Fruit fly (Drosophila melanogaster) whole organism, pupa: ENCODE data around the gene SmB.

ENCODE experiments used
- CG10348 ChIP-seq: fragments of 200-800 bp; sonication (Bioruptor generic); IDR thresholded peaks from 2 replicates; pipeline ENCODE4 v1.3.6; 2022; ENCODE audit warnings: missing biosample characterization, missing genetic modification characterization
- CG12605 ChIP-seq: fragments of 200-800 bp; sonication (Bioruptor generic); IDR thresholded peaks from 2 replicates; pipeline ENCODE4 v1.3.6; 2022; ENCODE audit warnings: missing biosample characterization, missing genetic modification characterization
- CG13204 ChIP-seq: fragments of 200-800 bp; sonication (Bioruptor generic); optimal IDR thresholded peaks from 2 replicates; lab custom pipeline; 2018; ENCODE audit warnings: missing biosample characterization, mild to moderate bottlenecking, missing genetic modification characterization, moderate library complexity
- CG14655 ChIP-seq: fragments of 200-800 bp; sonication (Bioruptor generic); optimal IDR thresholded peaks from 3 replicates; lab custom pipeline; 2017; ENCODE audit warnings: mild to moderate bottlenecking, missing biosample characterization, missing genetic modification reagents, missing genetic modification characterization
- CG15710 ChIP-seq: fragments of 200-800 bp; sonication (Bioruptor generic); optimal IDR thresholded peaks from 2 replicates; lab custom pipeline; 2018; ENCODE audit warnings: missing biosample characterization, mild to moderate bottlenecking, missing genetic modification characterization, moderate library complexity
- CG17806 ChIP-seq: fragments of 200-800 bp; sonication (Bioruptor generic); optimal IDR thresholded peaks from 2 replicates; lab custom pipeline; 2018; ENCODE audit warnings: missing biosample characterization, mild to moderate bottlenecking, missing genetic modification characterization, moderate library complexity
- CG32121 ChIP-seq: fragments of 200-800 bp; sonication (Bioruptor generic); IDR thresholded peaks from 2 replicates; pipeline ENCODE4 v1.3.6; 2022; ENCODE audit warnings: missing biosample characterization, missing genetic modification characterization
- CG34367 ChIP-seq: fragments of 200-800 bp; sonication (Bioruptor generic); optimal IDR thresholded peaks from 2 replicates; lab custom pipeline; 2018; ENCODE audit warnings: missing biosample characterization, mild to moderate bottlenecking, missing genetic modification characterization
- CG4496 ChIP-seq: fragments of 200-800 bp; sonication (Bioruptor generic); IDR thresholded peaks from 3 replicates; pipeline ENCODE4 v1.3.6; 2022; ENCODE audit warnings: missing biosample characterization, missing genetic modification characterization
- CG8159 ChIP-seq: fragments of 200-800 bp; sonication (Bioruptor generic); optimal IDR thresholded peaks from 3 replicates; lab custom pipeline; 2018; ENCODE audit warnings: missing biosample characterization, mild to moderate bottlenecking, missing genetic modification characterization, moderate library complexity
- CG8301 ChIP-seq: fragments of 200-800 bp; sonication (Bioruptor generic); optimal IDR thresholded peaks from 2 replicates; lab custom pipeline; 2018; ENCODE audit warnings: missing biosample characterization, mild to moderate bottlenecking, missing genetic modification characterization
- CG9948 ChIP-seq: fragments of 200-800 bp; sonication (Bioruptor generic); optimal IDR thresholded peaks from 2 replicates; lab custom pipeline; 2018; ENCODE audit warnings: missing biosample characterization, mild to moderate bottlenecking, missing genetic modification characterization, moderate library complexity
- D1 ChIP-seq: fragments of 200-800 bp; sonication (Bioruptor generic); optimal IDR thresholded peaks from 2 replicates; lab custom pipeline; 2018; ENCODE audit warnings: missing biosample characterization, mild to moderate bottlenecking, missing genetic modification characterization, moderate library complexity
- EcR ChIP-seq: fragments of 200-800 bp; sonication (Bioruptor generic); optimal IDR thresholded peaks from 3 replicates; lab custom pipeline; 2019; ENCODE audit warnings: missing biosample characterization, missing genetic modification characterization, mild to moderate bottlenecking, moderate library complexity, missing genetic modification reagents
- Ets98B ChIP-seq: fragments of 200-800 bp; sonication (Bioruptor generic); IDR thresholded peaks from 2 replicates; pipeline ENCODE4 v1.3.6; 2022; ENCODE audit warnings: missing biosample characterization, missing genetic modification characterization
- Pif1A ChIP-seq: fragments of 200-800 bp; sonication (Bioruptor generic); optimal IDR thresholded peaks from 3 replicates; lab custom pipeline; 2016; ENCODE audit warnings: missing biosample characterization, missing genetic modification characterization
- Pif1B ChIP-seq: fragments of 200-800 bp; sonication (Bioruptor generic); optimal IDR thresholded peaks from 3 replicates; lab custom pipeline; 2016; ENCODE audit warnings: missing biosample characterization, missing genetic modification characterization
- Snoo ChIP-seq: fragments of 200-800 bp; sonication (Bioruptor generic); optimal IDR thresholded peaks from 3 replicates; lab custom pipeline; 2017; ENCODE audit warnings: missing biosample characterization, mild to moderate bottlenecking, missing genetic modification characterization, inconsistent platforms
- fd96Ca ChIP-seq: fragments of 200-800 bp; sonication (Bioruptor generic); IDR thresholded peaks from 3 replicates; pipeline ENCODE4 v1.3.6; 2022; ENCODE audit warnings: missing biosample characterization, missing genetic modification characterization
- gl ChIP-seq: fragments of 200-800 bp; sonication (Bioruptor generic); optimal IDR thresholded peaks from 2 replicates; lab custom pipeline; 2018; ENCODE audit warnings: missing biosample characterization, mild to moderate bottlenecking, missing genetic modification characterization
- rn ChIP-seq: fragments of 200-800 bp; sonication (Bioruptor generic); IDR thresholded peaks from 2 replicates; pipeline ENCODE4 v1.3.6; 2022; ENCODE audit warnings: missing biosample characterization, missing genetic modification characterization

The SmB gene

DNA sequence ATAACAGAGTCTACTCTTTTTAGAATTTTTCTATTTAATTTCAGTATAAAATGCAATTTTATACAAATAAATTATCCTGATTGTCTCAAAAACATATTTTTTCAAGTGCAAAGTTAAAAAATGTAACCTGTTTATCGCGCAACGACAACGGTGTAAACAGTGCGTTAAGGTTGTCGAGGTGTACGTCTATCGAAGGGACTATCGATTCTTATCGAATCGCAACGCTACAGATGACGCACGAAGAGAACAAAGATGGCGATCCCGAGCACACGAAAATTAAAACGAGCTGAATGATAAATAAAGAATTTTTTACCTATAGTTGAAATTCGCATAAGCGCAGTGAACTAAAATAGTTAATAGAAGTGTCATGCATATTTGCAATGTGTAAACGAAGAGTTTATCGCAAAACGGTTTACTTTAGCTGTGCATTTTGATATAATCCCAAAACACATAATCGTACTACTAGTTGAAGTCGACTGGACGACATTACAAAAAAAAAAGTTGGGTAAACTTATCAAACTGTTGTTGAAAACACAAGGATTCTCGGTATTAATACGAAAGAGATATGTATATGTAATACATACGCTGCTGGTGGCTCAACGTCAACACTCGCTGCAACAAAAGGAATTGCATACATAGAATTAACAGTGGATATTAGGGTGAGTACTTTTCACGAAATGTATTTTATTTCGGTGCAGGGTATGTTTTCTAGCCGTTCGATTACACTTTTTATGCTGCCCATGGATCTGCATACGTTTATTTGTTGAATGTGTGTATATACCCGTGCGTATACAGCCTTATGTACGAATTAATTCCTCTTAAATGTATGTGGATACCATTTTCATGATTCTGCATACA, 38.3 kb downstream of the SmB start, which contains the start of gene da:
TSS of gene da (plus strand) at position 237 of the 858 bp plus-strand sequence.
- peak; percentile 28 for TF ChIP-seq CG12605 (GFP tag; lab: Robert Waterston, UW)
- no peak for TF ChIP-seq CG13204 (GFP tag; lab: Kevin White, UChicago)
- peak; percentile 65; the same call in 2 of the 3 replicates for TF ChIP-seq CG4496 (GFP tag; lab: Robert Waterston, UW)
- no peak for TF ChIP-seq rn
- peak; percentile 31 for TF ChIP-seq CG17806
- TF ChIP-seq CG15710 (tag; lab: Kevin White, UChicago), result peak; percentile 39
- peak; percentile 31 for TF ChIP-seq CG8159 (tag; lab: Kevin White, UChicago)
- no peak for TF ChIP-seq CG14655 (GFP tag; lab: Kevin White, UChicago)
- TF ChIP-seq CG9948 (tag; lab: Kevin White, UChicago), result peak; percentile 32
- no peak for TF ChIP-seq CG10348 (GFP tag; lab: Robert Waterston, UW)
- TF ChIP-seq CG34367, result peak; percentile 17
- TF ChIP-seq EcR (GFP tag; lab: Kevin White, UChicago), result no peak
- TF ChIP-seq Pif1A (GFP tag; lab: Kevin White, UChicago), result peak; percentile 45
- peak; percentile 72 for TF ChIP-seq D1
- TF ChIP-seq Ets98B, result peak; percentile 67
- TF ChIP-seq CG32121, result peak; percentile 61; the same call in 1 of the 2 replicates
- TF ChIP-seq Snoo (tag; lab: Kevin White, UChicago), result peak; percentile 41
- TF ChIP-seq CG8301 (tag; lab: Kevin White, UChicago), result peak; percentile 16
- TF ChIP-seq Pif1B (GFP tag; lab: Kevin White, UChicago), result no peak
- no peak for TF ChIP-seq fd96Ca (GFP tag; lab: Robert Waterston, UW)

DNA sequence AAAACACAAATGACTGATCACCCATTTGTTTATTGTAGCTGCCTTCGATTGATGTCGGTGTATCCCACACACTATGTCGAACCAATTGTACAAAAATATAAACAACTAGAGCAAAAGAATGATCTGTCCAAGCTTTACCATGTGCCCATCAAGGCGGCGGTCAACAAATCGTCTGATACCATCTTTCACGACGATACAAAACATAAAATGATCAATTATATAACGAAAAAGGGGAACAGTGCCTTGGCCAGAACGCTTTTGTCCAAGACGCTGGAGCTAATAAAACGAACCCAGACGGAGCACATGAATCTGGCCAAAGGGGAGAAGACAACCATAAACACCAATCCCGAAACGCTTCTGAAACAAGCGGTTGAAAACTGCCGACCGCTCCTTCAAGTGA, 39.6 kb downstream of the SmB start:
- TF ChIP-seq CG10348 (GFP tag; lab: Robert Waterston, UW) (no peak), CG32121 (no peak), fd96Ca (GFP tag; lab: Robert Waterston, UW) (no peak), CG17806 (no peak), CG9948 (tag; lab: Kevin White, UChicago) (no peak), CG13204 (GFP tag; lab: Kevin White, UChicago) (no peak), rn (no peak), Pif1A (GFP tag; lab: Kevin White, UChicago) (no peak), CG34367 (no peak), CG15710 (tag; lab: Kevin White, UChicago) (no peak), CG4496 (GFP tag; lab: Robert Waterston, UW) (no peak), CG8301 (tag; lab: Kevin White, UChicago) (no peak), EcR (GFP tag; lab: Kevin White, UChicago) (no peak), CG14655 (GFP tag; lab: Kevin White, UChicago) (no peak)

DNA sequence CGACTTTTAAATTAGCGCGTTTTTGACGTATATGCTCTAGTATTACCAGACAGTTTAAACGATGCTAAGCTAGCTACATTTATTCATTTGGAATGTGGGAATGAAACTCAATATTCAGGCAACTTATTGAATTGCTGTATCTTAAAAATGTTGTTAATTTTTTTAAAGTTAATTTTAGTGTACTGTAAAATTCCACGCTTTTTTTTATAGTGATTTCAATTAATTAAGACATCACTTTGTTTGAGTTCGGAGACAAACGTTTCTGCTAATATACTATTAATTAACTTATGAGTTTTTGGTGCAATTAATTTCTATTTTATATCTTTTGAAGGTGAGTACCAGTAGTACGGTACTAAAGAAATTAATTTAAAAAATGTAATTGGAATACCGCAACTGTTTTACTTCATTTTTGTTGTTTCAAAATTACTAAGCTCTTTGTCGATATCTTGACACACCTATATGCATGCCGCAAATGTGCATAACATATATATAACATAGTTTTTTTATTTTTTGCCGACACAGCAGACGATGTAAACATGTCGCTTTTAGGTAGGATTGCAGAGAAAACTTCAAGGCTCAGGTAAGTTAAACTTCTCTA, 40.1 kb downstream of the SmB start, which contains the start of the genes Cdk1 and mRpS7:
TSS of gene Cdk1 (minus strand) at position 55 of the 598 bp plus-strand sequence.
TSS of gene mRpS7 (plus strand) at position 455 of the 598 bp plus-strand sequence.
- TF ChIP-seq CG14655 (GFP tag; lab: Kevin White, UChicago) (no peak), CG4496 (GFP tag; lab: Robert Waterston, UW) (peak; percentile 70; the same call in 2 of the 3 replicates), CG8159 (tag; lab: Kevin White, UChicago) (peak; percentile 73), fd96Ca (GFP tag; lab: Robert Waterston, UW) (no peak), Pif1B (GFP tag; lab: Kevin White, UChicago) (no peak), CG32121 (peak; percentile 45; the same call in 1 of the 2 replicates), CG17806 (peak; percentile 66), rn (no peak), CG12605 (GFP tag; lab: Robert Waterston, UW) (no peak; the same call in 1 of the 2 replicates), CG10348 (GFP tag; lab: Robert Waterston, UW) (no peak), CG15710 (tag; lab: Kevin White, UChicago) (peak; percentile 61), Snoo (tag; lab: Kevin White, UChicago) (peak; percentile 62), CG34367 (peak; percentile 43), CG9948 (tag; lab: Kevin White, UChicago) (peak; percentile 71), Ets98B (peak; percentile 46), Pif1A (GFP tag; lab: Kevin White, UChicago) (peak; percentile 39), CG8301 (tag; lab: Kevin White, UChicago) (peak; percentile 55), CG13204 (GFP tag; lab: Kevin White, UChicago) (no peak), gl (no peak), D1 (no peak), EcR (GFP tag; lab: Kevin White, UChicago) (no peak)

DNA sequence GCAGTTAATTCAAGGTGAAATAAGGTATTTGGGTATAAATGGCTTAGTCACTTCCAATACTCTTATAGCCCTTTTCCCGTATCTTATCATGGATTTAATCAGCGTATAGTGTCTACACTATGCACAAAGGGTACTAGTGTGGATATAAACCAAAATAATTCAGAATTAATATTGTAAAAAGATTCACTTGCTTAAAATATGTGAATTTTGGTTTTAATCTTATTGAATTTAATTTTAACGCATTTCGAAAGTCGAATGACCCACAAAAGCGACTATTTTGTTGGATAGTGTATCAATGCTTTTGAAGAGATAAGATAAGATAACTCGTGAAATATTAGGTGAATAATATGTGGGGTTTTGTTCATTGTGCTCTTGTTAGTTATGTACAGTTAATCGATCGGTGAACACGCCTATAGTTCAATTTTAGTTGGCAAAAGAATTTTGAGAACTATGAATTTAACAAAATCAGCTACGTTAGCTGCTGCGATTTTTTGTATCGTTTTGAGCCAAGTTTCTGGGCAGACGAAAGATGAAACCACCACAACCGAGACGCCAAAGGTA, 44.5 kb downstream of the SmB start, which contains the start of gene CG5096:
TSS of gene CG5096 (plus strand) at position 374 of the 561 bp plus-strand sequence.
- TF ChIP-seq Ets98B, result peak; percentile 37
- TF ChIP-seq CG4496 (GFP tag; lab: Robert Waterston, UW), result peak; percentile 72
- peak; percentile 60 for TF ChIP-seq CG17806
- TF ChIP-seq CG32121, result peak; percentile 41; the same call in 1 of the 2 replicates
- TF ChIP-seq CG8301 (tag; lab: Kevin White, UChicago), result no peak
- no peak for TF ChIP-seq CG12605 (GFP tag; lab: Robert Waterston, UW)
- TF ChIP-seq CG9948 (tag; lab: Kevin White, UChicago), result peak; percentile 32
- no peak for TF ChIP-seq Pif1A (GFP tag; lab: Kevin White, UChicago)
- peak; percentile 53 for TF ChIP-seq CG15710 (tag; lab: Kevin White, UChicago)
- no peak for TF ChIP-seq CG14655 (GFP tag; lab: Kevin White, UChicago)
- no peak for TF ChIP-seq rn
- peak; percentile 54 for TF ChIP-seq Snoo (tag; lab: Kevin White, UChicago)
- peak; percentile 3 for TF ChIP-seq CG34367
- no peak for TF ChIP-seq EcR (GFP tag; lab: Kevin White, UChicago)
- TF ChIP-seq fd96Ca (GFP tag; lab: Robert Waterston, UW), result no peak
- no peak for TF ChIP-seq Pif1B (GFP tag; lab: Kevin White, UChicago)
- TF ChIP-seq CG8159 (tag; lab: Kevin White, UChicago), result no peak
- TF ChIP-seq gl, result no peak
